Fruit fly (Drosophila melanogaster): ENCODE results near the gene CG9743.

Gene CG9743

DNA sequence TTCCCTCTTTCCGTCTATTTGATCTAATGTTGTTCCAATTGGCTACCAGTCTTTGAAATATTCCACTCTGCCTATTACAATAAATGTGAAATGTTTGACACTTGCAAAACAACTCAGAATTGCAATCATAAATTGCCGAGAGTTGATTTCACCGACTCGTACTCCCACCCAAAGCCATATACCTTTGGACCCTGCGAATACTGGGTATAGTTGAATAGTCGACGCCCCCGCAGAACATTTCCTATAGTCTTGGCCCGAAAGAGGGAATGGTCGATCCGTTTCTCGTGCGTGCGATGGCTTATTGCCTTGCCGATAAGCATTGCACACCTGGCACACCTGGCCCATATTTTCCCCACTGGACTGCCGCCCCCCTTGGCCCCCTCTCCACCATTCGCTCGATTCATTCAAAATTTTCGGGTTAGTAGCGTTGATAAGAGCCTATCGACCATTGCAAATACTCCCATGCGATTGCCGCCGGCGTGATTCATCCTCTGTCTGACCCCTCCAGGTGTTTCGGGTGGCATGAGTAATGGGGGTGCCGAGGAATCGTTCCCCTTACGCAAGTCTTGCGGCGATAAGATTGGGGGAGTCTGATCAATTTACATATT is 2.6 kb downstream of the CG9743 start (continued):
- TF ChIP-seq CG4730 (GFP tag; IDR thresholded peaks at IDR 0.05) (no peak), CG10979 (tag; optimal IDR thresholded peaks at IDR 0.05) (no peak), CG3065 (GFP tag; optimal IDR thresholded peaks at IDR 0.05) (no peak), tap (tag; optimal IDR thresholded peaks at IDR 0.05) (no peak), CG8944 (GFP tag; optimal IDR thresholded peaks at IDR 0.05) (no peak), br (optimal IDR thresholded peaks at IDR 0.05) (no peak), CG14014 (GFP tag; IDR thresholded peaks at IDR 0.05) (peak; percentile 10; the same call in 1 of the 2 replicates), cwo (GFP tag; optimal IDR thresholded peaks at IDR 0.05) (peak; percentile 82), pros (GFP tag; optimal IDR thresholded peaks at IDR 0.05) (no peak), Hmr (GFP tag; optimal IDR thresholded peaks at IDR 0.05) (peak; percentile 54), Camta (GFP tag; optimal IDR thresholded peaks at IDR 0.05) (no peak), fd96Cb (tag; optimal IDR thresholded peaks at IDR 0.05) (peak; percentile 5), zen2 (GFP tag; IDR thresholded peaks at IDR 0.05; ENCODE audit: partially characterized antibody) (no peak), chif (GFP tag; optimal IDR thresholded peaks at IDR 0.05) (no peak), CG11723 (GFP tag; optimal IDR thresholded peaks at IDR 0.05) (no peak), lab (GFP tag; optimal IDR thresholded peaks at IDR 0.05) (peak; percentile 57), lbe (GFP tag; optimal IDR thresholded peaks at IDR 0.05) (no peak), Gsc (GFP tag; IDR thresholded peaks at IDR 0.05) (no peak), CG15514 (GFP tag; optimal IDR thresholded peaks at IDR 0.05) (peak; percentile 6), CG10565 (GFP tag; optimal IDR thresholded peaks at IDR 0.05) (no peak), tup (GFP tag; optimal IDR thresholded peaks at IDR 0.05) (no peak), CG7357 (GFP tag; IDR thresholded peaks at IDR 0.05) (0 out of 3 replicates have a peak, but pooled peaks have one; percentile 23), CG16815 (GFP tag; optimal IDR thresholded peaks at IDR 0.05) (no peak), Spps (tag; optimal IDR thresholded peaks at IDR 0.05) (no peak), Myb (GFP tag; optimal IDR thresholded peaks at IDR 0.05) (peak; percentile 28), exex (tag; optimal IDR thresholded peaks at IDR 0.05) (peak; percentile 14), scrt (GFP tag; optimal IDR thresholded peaks at IDR 0.05) (no peak), CG7839 (tag; optimal IDR thresholded peaks at IDR 0.05) (peak; percentile 31), Fer2 (tag; optimal IDR thresholded peaks at IDR 0.05) (no peak), Chrac-16 (GFP tag; optimal IDR thresholded peaks at IDR 0.05) (no peak), tx (GFP tag; optimal IDR thresholded peaks at IDR 0.05) (no peak), CG13424 (tag; optimal IDR thresholded peaks at IDR 0.05) (no peak), B-H1 (GFP tag; IDR thresholded peaks at IDR 0.05) (no peak), cato (GFP tag; optimal IDR thresholded peaks at IDR 0.05; ENCODE audit: borderline replicate concordance) (no peak), Mes4 (GFP tag; optimal IDR thresholded peaks at IDR 0.05) (no peak), CG8281 (tag; optimal IDR thresholded peaks at IDR 0.05) (no peak), ranshi (GFP tag; IDR thresholded peaks at IDR 0.05) (0 out of 2 replicates have a peak, but pooled peaks have one; percentile 20), CG3163 (GFP tag; optimal IDR thresholded peaks at IDR 0.05) (peak; percentile 18), gsb-n (tag; optimal IDR thresholded peaks at IDR 0.05) (no peak), CG11696 (GFP tag; IDR thresholded peaks at IDR 0.05) (no peak), CG11695 (GFP tag; IDR thresholded peaks at IDR 0.05) (no peak), CG2875 (GFP tag; optimal IDR thresholded peaks at IDR 0.05) (no peak), Oaz (GFP tag; IDR thresholded peaks at IDR 0.05) (no peak), CG1233 (GFP tag; optimal IDR thresholded peaks at IDR 0.05) (no peak), CG2116 (GFP tag; optimal IDR thresholded peaks at IDR 0.05) (no peak), NFAT (GFP tag; IDR thresholded peaks at IDR 0.05) (no peak; the same call in none of the 2 replicates), fu2 (GFP tag; optimal IDR thresholded peaks at IDR 0.05) (no peak), twi (tag; optimal IDR thresholded peaks at IDR 0.05) (no peak), row (GFP tag; IDR thresholded peaks at IDR 0.05) (peak; percentile 72), CG9437 (GFP tag; optimal IDR thresholded peaks at IDR 0.05) (no peak)

All from whole organism, embryonic.